Worm (Caenorhabditis elegans) whole organism, L3 larva: ENCODE results near the gene rnp-5.

Experiments
- R02D3.7 ChIP-seq: fragments of 150-350 bp; optimal IDR thresholded peaks from 2 replicates; lab custom pipeline; 2014; ENCODE audit warnings: missing biosample characterization, missing genetic modification characterization
- ZK546.5 ChIP-seq: sonication (generic microtip); optimal IDR thresholded peaks from 2 replicates; lab custom pipeline; 2017; ENCODE audit warnings: missing biosample characterization, missing genetic modification characterization
- ama-1 ChIP-seq: fragments of 150-350 bp; optimal IDR thresholded peaks from 2 replicates; lab custom pipeline; 2018
- ceh-82 ChIP-seq: fragments of 150-350 bp; optimal IDR thresholded peaks from 2 replicates; lab custom pipeline; 2014; ENCODE audit warnings: missing biosample characterization, missing genetic modification characterization
- ceh-9 ChIP-seq: sonication (generic microtip); optimal IDR thresholded peaks from 2 replicates; lab custom pipeline; 2018; ENCODE audit warnings: missing biosample characterization, missing genetic modification characterization
- daf-12 ChIP-seq: fragments of 150-350 bp; optimal IDR thresholded peaks from 2 replicates; lab custom pipeline; 2014; ENCODE audit warnings: missing biosample characterization, missing genetic modification reagents, missing genetic modification characterization
- egl-27 ChIP-seq: sonication (generic microtip); optimal IDR thresholded peaks from 4 replicates; lab custom pipeline; 2017; ENCODE audit warnings: missing biosample characterization, missing genetic modification reagents, missing genetic modification characterization
- elt-2 ChIP-seq: sonication (generic microtip); optimal IDR thresholded peaks from 2 replicates; lab custom pipeline; 2016; ENCODE audit warnings: missing genetic modification reagents, mild to moderate bottlenecking, missing genetic modification characterization, missing compliant biosample characterization
- elt-3 ChIP-seq, 3 experiments: fragments of 150-350 bp in 1 of 3; sonication (generic microtip) in 2 of 3; optimal IDR thresholded peaks; 2 replicates in 2 of 3; 4 replicates in 1 of 3; lab custom pipeline; 2014 to 2017; ENCODE audit warnings: missing biosample characterization in 3 of 3, missing genetic modification characterization in 3 of 3
- eor-1 ChIP-seq, 2 experiments: fragments of 150-350 bp; optimal IDR thresholded peaks; 2 replicates each; lab custom pipeline; 2014 to 2018; ENCODE audit warnings: missing biosample characterization in 2 of 2, missing genetic modification characterization in 2 of 2
- fkh-2 ChIP-seq: fragments of 150-350 bp; optimal IDR thresholded peaks from 2 replicates; lab custom pipeline; 2014; ENCODE audit warnings: missing biosample characterization, missing genetic modification reagents, missing genetic modification characterization
- fos-1 ChIP-seq: fragments of 150-350 bp; optimal IDR thresholded peaks from 2 replicates; lab custom pipeline; 2014; ENCODE audit warnings: missing biosample characterization, missing genetic modification characterization
- hmg-11 ChIP-seq: sonication (generic microtip); optimal IDR thresholded peaks from 2 replicates; lab custom pipeline; 2016; ENCODE audit warnings: missing genetic modification characterization, missing compliant biosample characterization
- jun-1 ChIP-seq: fragments of 150-350 bp; optimal IDR thresholded peaks from 2 replicates; lab custom pipeline; 2014; ENCODE audit warnings: missing biosample characterization, missing genetic modification reagents, missing genetic modification characterization
- lin-15B ChIP-seq: fragments of 150-350 bp; optimal IDR thresholded peaks from 2 replicates; lab custom pipeline; 2014; ENCODE audit warnings: missing biosample characterization, missing genetic modification characterization
- lin-39 ChIP-seq: fragments of 150-350 bp; optimal IDR thresholded peaks from 2 replicates; lab custom pipeline; 2018; ENCODE audit warnings: missing biosample characterization, missing genetic modification reagents, missing genetic modification characterization
- lsy-12 ChIP-seq: sonication (generic microtip); optimal IDR thresholded peaks from 2 replicates; lab custom pipeline; 2016; ENCODE audit warnings: mild to moderate bottlenecking, missing genetic modification characterization, missing compliant biosample characterization
- mml-1 ChIP-seq: fragments of 150-350 bp; sonication (generic microtip); optimal IDR thresholded peaks from 3 replicates; lab custom pipeline; 2014; ENCODE audit warnings: missing biosample characterization, missing genetic modification characterization
- nhr-11 ChIP-seq: fragments of 150-350 bp; optimal IDR thresholded peaks from 2 replicates; lab custom pipeline; 2014; ENCODE audit warnings: missing biosample characterization, missing genetic modification characterization
- nhr-12 ChIP-seq: fragments of 150-350 bp; optimal IDR thresholded peaks from 2 replicates; lab custom pipeline; 2014; ENCODE audit warnings: missing biosample characterization, missing genetic modification characterization
- nhr-23 ChIP-seq: fragments of 150-350 bp; optimal IDR thresholded peaks from 2 replicates; lab custom pipeline; 2014; ENCODE audit warnings: missing biosample characterization, missing genetic modification reagents, missing genetic modification characterization
- nhr-237 ChIP-seq: fragments of 150-350 bp; optimal IDR thresholded peaks from 2 replicates; lab custom pipeline; 2014; ENCODE audit warnings: missing biosample characterization, missing genetic modification characterization
- nhr-25 ChIP-seq: sonication (generic microtip); optimal IDR thresholded peaks from 2 replicates; lab custom pipeline; 2017; ENCODE audit warnings: missing biosample characterization, missing genetic modification characterization
- nhr-28 ChIP-seq: fragments of 150-350 bp; optimal IDR thresholded peaks from 2 replicates; lab custom pipeline; 2014; ENCODE audit warnings: missing biosample characterization, missing genetic modification characterization
- nhr-76 ChIP-seq: fragments of 150-350 bp; sonication (generic microtip); optimal IDR thresholded peaks from 5 replicates; lab custom pipeline; 2014; ENCODE audit warnings: missing biosample characterization, missing genetic modification characterization
- nhr-77 ChIP-seq: fragments of 150-350 bp; optimal IDR thresholded peaks from 2 replicates; lab custom pipeline; 2014; ENCODE audit warnings: missing biosample characterization, missing genetic modification characterization
- pha-4 ChIP-seq: fragments of 150-350 bp; optimal IDR thresholded peaks from 2 replicates; lab custom pipeline; 2014; ENCODE audit warnings: missing biosample characterization, missing genetic modification reagents, missing genetic modification characterization
- pqm-1 ChIP-seq: fragments of 150-350 bp; optimal IDR thresholded peaks from 2 replicates; lab custom pipeline; 2017; ENCODE audit warnings: missing biosample characterization, missing genetic modification characterization, inconsistent platforms
- sea-2 ChIP-seq: fragments of 150-350 bp; sonication (generic microtip); optimal IDR thresholded peaks from 4 replicates; lab custom pipeline; 2014; ENCODE audit warnings: missing biosample characterization, missing genetic modification reagents, missing genetic modification characterization
- skn-1 ChIP-seq: fragments of 150-350 bp; optimal IDR thresholded peaks from 2 replicates; lab custom pipeline; 2014; ENCODE audit warnings: missing biosample characterization, missing genetic modification characterization
- snpc-4 ChIP-seq: fragments of 150-350 bp; optimal IDR thresholded peaks from 2 replicates; lab custom pipeline; 2014; ENCODE audit warnings: missing biosample characterization, missing genetic modification characterization
- tbx-2 ChIP-seq: sonication (generic microtip); optimal IDR thresholded peaks from 2 replicates; lab custom pipeline; 2016; ENCODE audit warnings: mild to moderate bottlenecking, missing genetic modification characterization, missing compliant biosample characterization
- unc-39 ChIP-seq: sonication (generic microtip); optimal IDR thresholded peaks from 4 replicates; lab custom pipeline; 2017; ENCODE audit warnings: missing biosample characterization, missing genetic modification characterization
- unc-62 ChIP-seq: fragments of 150-350 bp; sonication (generic microtip); optimal IDR thresholded peaks from 4 replicates; lab custom pipeline; 2014; ENCODE audit warnings: missing biosample characterization, missing genetic modification reagents, missing genetic modification characterization

rnp-5 gene

ce11 chrIII:853859-854359 is at the start of gene rnp-5, which contains the start of gene tag-51:
rnp-5 (minus strand) TSS chrIII:853909.
tag-51 (plus strand) TSS chrIII:854221.
- TF ChIP-seq elt-2 (tag; lab: Kevin White, UChicago) = no peak
- no peak for TF ChIP-seq nhr-12 (tag; lab: Kevin White, UChicago)
- no peak for TF ChIP-seq elt-3 (tag; optimal IDR thresholded peaks at IDR 0.05; lab: Kevin White, UChicago)
- no peak for TF ChIP-seq nhr-11 (tag; lab: Kevin White, UChicago)
- TF ChIP-seq fos-1 (tag; lab: Kevin White, UChicago) = no peak
- TF ChIP-seq eor-1 (tag; optimal IDR thresholded peaks at IDR 0.05; lab: Kevin White, UChicago) = no peak
- peak; percentile 51 for TF ChIP-seq R02D3.7 (tag; lab: Kevin White, UChicago)
- peak; percentile 53 for TF ChIP-seq pha-4 (tag; lab: Kevin White, UChicago)
- no peak for TF ChIP-seq nhr-76 (tag; lab: Kevin White, UChicago)
- TF ChIP-seq jun-1 = no peak
- TF ChIP-seq nhr-25 (tag; lab: Kevin White, UChicago) = no peak
- TF ChIP-seq sea-2 (GFP tag; lab: Kevin White, UChicago) = no peak
- TF ChIP-seq nhr-28 = no peak
- TF ChIP-seq tbx-2 (tag; lab: Kevin White, UChicago) = no peak
- peak; percentile 21 for TF ChIP-seq lin-15B (tag; lab: Kevin White, UChicago)

- TF ChIP-seq nhr-77 (tag; lab: Kevin White, UChicago) (no peak), hmg-11 (tag; lab: Kevin White, UChicago) (peak; percentile 9), lin-15B (tag; lab: Kevin White, UChicago) (peak; percentile 32), ceh-82 (no peak), pha-4 (tag; lab: Kevin White, UChicago) (peak; percentile 33), elt-2 (tag; lab: Kevin White, UChicago) (peak; percentile 34), nhr-23 (tag; lab: Kevin White, UChicago) (peak; percentile 11)
Measured at ce11 chrIII:901600-902250, 48.0 kb upstream of the rnp-5 start.

ce11 chrIII:901148-901547 is 47.4 kb upstream of the rnp-5 start, which contains the start of gene sucl-2:
sucl-2 (minus strand) TSS chrIII:901412.
- TF ChIP-seq lin-39 (tag; lab: Kevin White, UChicago) = no peak
- no peak for TF ChIP-seq nhr-12 (tag; lab: Kevin White, UChicago)
- no peak for TF ChIP-seq nhr-23 (tag; lab: Kevin White, UChicago)
- no peak for TF ChIP-seq egl-27 (tag; lab: Kevin White, UChicago)
- no peak for TF ChIP-seq pha-4 (tag; lab: Kevin White, UChicago)
- TF ChIP-seq nhr-77 (tag; lab: Kevin White, UChicago) = no peak
- TF ChIP-seq daf-12 = no peak
- no peak for TF ChIP-seq ceh-9 (tag; lab: Kevin White, UChicago)
- no peak for TF ChIP-seq sea-2 (GFP tag; lab: Kevin White, UChicago)
- no peak for TF ChIP-seq unc-62
- TF ChIP-seq snpc-4 (tag; lab: Kevin White, UChicago) = no peak
- TF ChIP-seq, all 47 proteins: peak for 0

ce11 chrIII:900134-900533 is 46.4 kb upstream of the rnp-5 start:
- TF ChIP-seq unc-39 (tag; lab: Kevin White, UChicago) (no peak), skn-1 (no peak), ceh-82 (no peak), ama-1 (lab: Kevin White, UChicago) (no peak), hmg-11 (tag; lab: Kevin White, UChicago) (no peak), mml-1 (tag; lab: Kevin White, UChicago) (no peak), nhr-23 (tag; lab: Kevin White, UChicago) (no peak), ZK546.5 (tag; lab: Kevin White, UChicago) (no peak), nhr-237 (tag; lab: Kevin White, UChicago) (no peak)

ce11 chrIII:896904-897303 is 43.2 kb upstream of the rnp-5 start:
- TF ChIP-seq unc-39 (tag; lab: Kevin White, UChicago) (no peak), egl-27 (tag; lab: Kevin White, UChicago) (no peak), fkh-2 (tag; lab: Kevin White, UChicago) (no peak), pqm-1 (tag; lab: Kevin White, UChicago) (no peak), lsy-12 (tag; lab: Kevin White, UChicago) (no peak), ceh-9 (tag; lab: Kevin White, UChicago) (no peak), daf-12 (no peak)
